Worm (Caenorhabditis elegans) whole organism, L2 larva: Measurements from ENCODE around the gene F11F1.1.

Source experiments
- C34F6.9 ChIP-seq: fragments of 150-350 bp; optimal IDR thresholded peaks from 2 replicates; lab custom pipeline; 2014; ENCODE audit warnings: missing biosample characterization, missing genetic modification characterization
- F13H6.1 ChIP-seq: sonication (generic microtip); optimal IDR thresholded peaks from 2 replicates; lab custom pipeline; 2016; ENCODE audit warnings: missing genetic modification characterization, missing compliant biosample characterization
- R02D3.7 ChIP-seq: fragments of 150-350 bp; optimal IDR thresholded peaks from 2 replicates; lab custom pipeline; 2014; ENCODE audit warnings: missing biosample characterization, missing genetic modification characterization
- ama-1 ChIP-seq: fragments of 150-350 bp; optimal IDR thresholded peaks from 2 replicates; lab custom pipeline; 2018; ENCODE audit warnings: inconsistent platforms
- dmd-4 ChIP-seq: sonication (generic microtip); optimal IDR thresholded peaks from 2 replicates; lab custom pipeline; 2017; ENCODE audit warnings: missing biosample characterization, missing genetic modification characterization
- egl-27 ChIP-seq: sonication (generic microtip); optimal IDR thresholded peaks from 3 replicates; lab custom pipeline; 2017; ENCODE audit warnings: missing biosample characterization, missing genetic modification reagents, missing genetic modification characterization
- elt-1 ChIP-seq: fragments of 150-350 bp; optimal IDR thresholded peaks from 2 replicates; lab custom pipeline; 2014; ENCODE audit warnings: missing biosample characterization, missing genetic modification characterization
- fos-1 ChIP-seq: fragments of 150-350 bp; optimal IDR thresholded peaks from 2 replicates; lab custom pipeline; 2014; ENCODE audit warnings: missing biosample characterization, missing genetic modification characterization
- nhr-12 ChIP-seq: fragments of 150-350 bp; optimal IDR thresholded peaks from 2 replicates; lab custom pipeline; 2014; ENCODE audit warnings: missing biosample characterization, missing genetic modification characterization
- nhr-23 ChIP-seq: fragments of 150-350 bp; optimal IDR thresholded peaks from 2 replicates; lab custom pipeline; 2014; ENCODE audit warnings: missing biosample characterization, missing genetic modification reagents, missing genetic modification characterization
- nhr-25 ChIP-seq: fragments of 150-350 bp; sonication (generic microtip); optimal IDR thresholded peaks from 3 replicates; lab custom pipeline; 2014; ENCODE audit warnings: missing biosample characterization, missing genetic modification characterization
- unc-39 ChIP-seq: fragments of 150-350 bp; optimal IDR thresholded peaks from 2 replicates; lab custom pipeline; 2014; ENCODE audit warnings: missing biosample characterization, missing genetic modification characterization
- unc-62 ChIP-seq: fragments of 150-350 bp; optimal IDR thresholded peaks from 2 replicates; lab custom pipeline; 2014; ENCODE audit warnings: missing biosample characterization, missing genetic modification reagents, missing genetic modification characterization
- zag-1 ChIP-seq: fragments of 150-350 bp; optimal IDR thresholded peaks from 2 replicates; lab custom pipeline; 2014; ENCODE audit warnings: missing biosample characterization, missing genetic modification characterization

- TF ChIP-seq zag-1 (no peak), F13H6.1 (tag; lab: Kevin White, UChicago) (no peak), unc-62 (no peak), elt-1 (tag; lab: Kevin White, UChicago) (no peak), nhr-25 (no peak), R02D3.7 (no peak), unc-39 (tag; lab: Kevin White, UChicago) (no peak), nhr-23 (tag; lab: Kevin White, UChicago) (no peak), C34F6.9 (tag; lab: Kevin White, UChicago) (no peak), dmd-4 (no peak), nhr-12 (no peak), egl-27 (no peak), fos-1 (tag; lab: Kevin White, UChicago) (no peak), ama-1 (lab: Kevin White, UChicago) (no peak)
Measured at ce11 chrIII:13429668-13430067, 34.3 kb downstream of the F11F1.1 start, which contains the start of gene bli-5.
